Worm (Caenorhabditis elegans): Measurements from ENCODE around the gene srh-62.

Gene srh-62

ce11 chrV:439183-439749 lies 36.3 kb upstream of the srh-62 start:
- no peak for TF ChIP-seq sea-1 (GFP tag; conservative IDR thresholded peaks at IDR 0.05)
- TF ChIP-seq tbx-37 (GFP tag; conservative IDR thresholded peaks at IDR 0.05) = no peak
- TF ChIP-seq hnd-1 (tag; optimal IDR thresholded peaks at IDR 0.05) = no peak
- TF ChIP-seq tbx-11 (GFP tag; IDR thresholded peaks at IDR 0.05) = no peak
- no peak for TF ChIP-seq tra-4 (tag; optimal IDR thresholded peaks at IDR 0.05)
- TF ChIP-seq pes-1 (GFP tag; IDR thresholded peaks at IDR 0.05) = no peak
- TF ChIP-seq ama-1 (optimal IDR thresholded peaks at IDR 0.05) = no peak
- TF ChIP-seq scrt-1 (GFP tag; IDR thresholded peaks at IDR 0.05) = no peak
- no peak for TF ChIP-seq hmbx-1 (tag; optimal IDR thresholded peaks at IDR 0.05)
- no peak for TF ChIP-seq aly-1 (tag; optimal IDR thresholded peaks at IDR 0.05)
- TF ChIP-seq hmg-4 (GFP tag; optimal IDR thresholded peaks at IDR 0.05) = no peak
- no peak for TF ChIP-seq ceh-13 (GFP tag; optimal IDR thresholded peaks at IDR 0.05)
- TF ChIP-seq ceh-36 (tag; optimal IDR thresholded peaks at IDR 0.05) = no peak
- no peak for TF ChIP-seq F13C5.2 (tag; optimal IDR thresholded peaks at IDR 0.05)
- no peak for TF ChIP-seq B0310.2 (tag; optimal IDR thresholded peaks at IDR 0.05)
- TF ChIP-seq ets-7 (tag; optimal IDR thresholded peaks at IDR 0.05) = no peak

DNA sequence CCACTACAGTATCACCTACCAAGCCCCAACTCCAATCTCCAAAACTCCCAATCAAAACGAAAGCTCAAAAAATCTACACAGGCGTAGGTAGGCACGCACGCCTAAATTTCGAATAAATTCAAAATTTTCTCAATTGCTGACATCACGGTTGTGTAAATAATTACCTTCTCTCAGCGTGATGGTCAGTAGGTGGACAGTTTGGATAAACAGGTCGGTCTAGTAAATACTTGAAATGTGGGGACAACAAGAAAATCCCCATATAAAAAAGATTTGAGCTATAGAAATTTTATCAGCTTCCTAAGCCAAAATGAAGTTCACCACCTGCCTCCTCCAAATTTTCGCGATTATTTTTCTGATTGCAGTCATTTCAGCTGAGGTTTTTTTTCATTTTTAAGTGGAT lies 35.2 kb upstream of the srh-62 start, which contains the start of gene B0554.1:
B0554.1 (plus strand) TSS at position 301 of the 400 bp plus-strand sequence.
- TF ChIP-seq sea-1 (GFP tag; conservative IDR thresholded peaks at IDR 0.05) (no peak), aly-1 (tag; optimal IDR thresholded peaks at IDR 0.05) (no peak), ets-7 (tag; optimal IDR thresholded peaks at IDR 0.05) (no peak), scrt-1 (GFP tag; IDR thresholded peaks at IDR 0.05) (no peak), hmg-4 (GFP tag; optimal IDR thresholded peaks at IDR 0.05) (no peak), ceh-13 (GFP tag; optimal IDR thresholded peaks at IDR 0.05) (no peak), hnd-1 (tag; optimal IDR thresholded peaks at IDR 0.05) (no peak), B0310.2 (tag; optimal IDR thresholded peaks at IDR 0.05) (no peak), hmbx-1 (tag; optimal IDR thresholded peaks at IDR 0.05) (no peak), pes-1 (GFP tag; IDR thresholded peaks at IDR 0.05) (no peak)

ce11 chrV:433898-434297 lies 31.0 kb upstream of the srh-62 start, which contains the start of gene B0554.2:
B0554.2 (plus strand) TSS chrV:434198.
- TF ChIP-seq scrt-1 (GFP tag; IDR thresholded peaks at IDR 0.05) = no peak

- TF ChIP-seq pes-1 (GFP tag; IDR thresholded peaks at IDR 0.05) (no peak), B0310.2 (tag; optimal IDR thresholded peaks at IDR 0.05) (no peak), aly-1 (tag; optimal IDR thresholded peaks at IDR 0.05) (no peak), sea-1 (GFP tag; conservative IDR thresholded peaks at IDR 0.05) (no peak), F13C5.2 (tag; optimal IDR thresholded peaks at IDR 0.05) (no peak), tbx-37 (GFP tag; conservative IDR thresholded peaks at IDR 0.05) (no peak)
Observed at ce11 chrV:432991-433390, 30.1 kb upstream of the srh-62 start.

DNA sequence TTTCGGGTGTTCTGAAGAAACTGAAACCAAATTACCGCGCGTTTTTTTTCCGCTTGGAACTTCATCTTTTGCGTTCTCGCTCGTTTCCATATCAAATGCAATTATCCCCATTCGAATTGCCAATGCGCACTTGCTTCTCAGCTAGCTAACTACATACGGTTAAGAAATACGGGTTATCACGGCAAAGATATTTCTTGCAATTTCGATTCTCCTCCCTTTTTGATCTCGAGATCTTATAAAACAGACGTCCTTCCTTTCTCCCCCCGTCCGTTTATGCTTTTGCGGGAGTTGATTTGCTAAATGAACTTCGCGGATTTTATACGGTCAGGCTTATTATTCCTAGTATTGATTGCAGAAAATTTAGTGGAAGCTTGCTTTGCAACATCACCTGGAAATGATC lies 25.9 kb upstream of the srh-62 start, which contains the start of gene B0554.4:
B0554.4 (plus strand) TSS at position 301 of the 400 bp plus-strand sequence.
- no peak for TF ChIP-seq pes-1 (GFP tag; IDR thresholded peaks at IDR 0.05)
- no peak for TF ChIP-seq hmbx-1 (tag; optimal IDR thresholded peaks at IDR 0.05)
- TF ChIP-seq B0310.2 (tag; optimal IDR thresholded peaks at IDR 0.05) = no peak

ce11 chrV:424140-424539 lies 21.2 kb upstream of the srh-62 start, which contains the start of gene B0554.5:
B0554.5 (plus strand) TSS chrV:424440.
- TF ChIP-seq scrt-1 (GFP tag; IDR thresholded peaks at IDR 0.05) (no peak), hmbx-1 (tag; optimal IDR thresholded peaks at IDR 0.05) (no peak), hmg-4 (GFP tag; optimal IDR thresholded peaks at IDR 0.05) (no peak), ets-7 (tag; optimal IDR thresholded peaks at IDR 0.05) (no peak), tra-4 (tag; optimal IDR thresholded peaks at IDR 0.05) (no peak), tbx-11 (GFP tag; IDR thresholded peaks at IDR 0.05) (no peak), ceh-36 (tag; optimal IDR thresholded peaks at IDR 0.05) (no peak), F13C5.2 (tag; optimal IDR thresholded peaks at IDR 0.05) (no peak), ama-1 (optimal IDR thresholded peaks at IDR 0.05) (no peak), ceh-13 (GFP tag; optimal IDR thresholded peaks at IDR 0.05) (no peak), flt-1 (GFP tag; IDR thresholded peaks at IDR 0.05) (no peak), B0310.2 (tag; optimal IDR thresholded peaks at IDR 0.05) (no peak), pes-1 (GFP tag; IDR thresholded peaks at IDR 0.05) (no peak), sea-1 (GFP tag; conservative IDR thresholded peaks at IDR 0.05) (no peak), aly-1 (tag; optimal IDR thresholded peaks at IDR 0.05) (no peak), hnd-1 (tag; optimal IDR thresholded peaks at IDR 0.05) (no peak), tbx-37 (GFP tag; conservative IDR thresholded peaks at IDR 0.05) (no peak)

DNA sequence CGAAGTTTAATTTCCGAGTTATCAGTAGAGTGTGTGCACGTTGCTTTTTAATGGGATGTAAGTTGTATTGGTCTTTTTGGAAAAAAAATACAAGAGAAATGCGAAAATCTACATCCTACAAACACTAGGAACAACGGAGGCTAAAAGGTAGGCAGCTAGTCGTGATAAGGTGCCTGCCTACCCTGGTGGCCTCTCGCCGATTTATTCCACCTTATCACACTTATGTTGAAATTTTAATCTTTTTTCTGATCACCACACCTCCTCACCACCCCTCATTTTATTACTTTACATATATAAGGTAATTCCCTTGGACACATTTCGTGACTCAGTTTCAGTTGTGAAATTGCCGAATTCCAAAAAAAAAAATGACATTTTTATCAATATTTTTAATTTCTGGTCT lies 19.2 kb upstream of the srh-62 start, which contains the start of gene dod-20:
dod-20 (plus strand) TSS at position 301 of the 400 bp plus-strand sequence.
- TF ChIP-seq hmbx-1 (tag; optimal IDR thresholded peaks at IDR 0.05) = no peak
- no peak for TF ChIP-seq flt-1 (GFP tag; IDR thresholded peaks at IDR 0.05)
- no peak for TF ChIP-seq tra-4 (tag; optimal IDR thresholded peaks at IDR 0.05)
- TF ChIP-seq hmg-4 (GFP tag; optimal IDR thresholded peaks at IDR 0.05) = no peak
- TF ChIP-seq ceh-13 (GFP tag; optimal IDR thresholded peaks at IDR 0.05) = no peak
- TF ChIP-seq F13C5.2 (tag; optimal IDR thresholded peaks at IDR 0.05) = no peak
- no peak for TF ChIP-seq aly-1 (tag; optimal IDR thresholded peaks at IDR 0.05)
- no peak for TF ChIP-seq hnd-1 (tag; optimal IDR thresholded peaks at IDR 0.05)
- TF ChIP-seq ama-1 (optimal IDR thresholded peaks at IDR 0.05) = no peak
- no peak for TF ChIP-seq ceh-36 (tag; optimal IDR thresholded peaks at IDR 0.05)
- no peak for TF ChIP-seq pes-1 (GFP tag; IDR thresholded peaks at IDR 0.05)

- TF ChIP-seq ama-1 (optimal IDR thresholded peaks at IDR 0.05) (no peak), hnd-1 (tag; optimal IDR thresholded peaks at IDR 0.05) (no peak), B0310.2 (tag; optimal IDR thresholded peaks at IDR 0.05) (no peak), ceh-36 (tag; optimal IDR thresholded peaks at IDR 0.05) (no peak), F13C5.2 (tag; optimal IDR thresholded peaks at IDR 0.05) (no peak), tbx-37 (GFP tag; conservative IDR thresholded peaks at IDR 0.05) (no peak), hmg-4 (GFP tag; optimal IDR thresholded peaks at IDR 0.05) (no peak), scrt-1 (GFP tag; IDR thresholded peaks at IDR 0.05) (no peak)
Observed at ce11 chrV:418432-418831, 15.5 kb upstream of the srh-62 start, which contains the start of gene Y39D8A.1. Y39D8A.1 (plus strand) TSS chrV:418732.
